Worm (Caenorhabditis elegans) whole organism, dauer: ENCODE data around the gene F26F4.9.

Experiments used
- unc-62 ChIP-seq: sonication (generic microtip); optimal IDR thresholded peaks from 2 replicates; lab custom pipeline; 2017; ENCODE audit warnings: missing biosample characterization, missing genetic modification reagents, missing genetic modification characterization

The F26F4.9 gene

DNA sequence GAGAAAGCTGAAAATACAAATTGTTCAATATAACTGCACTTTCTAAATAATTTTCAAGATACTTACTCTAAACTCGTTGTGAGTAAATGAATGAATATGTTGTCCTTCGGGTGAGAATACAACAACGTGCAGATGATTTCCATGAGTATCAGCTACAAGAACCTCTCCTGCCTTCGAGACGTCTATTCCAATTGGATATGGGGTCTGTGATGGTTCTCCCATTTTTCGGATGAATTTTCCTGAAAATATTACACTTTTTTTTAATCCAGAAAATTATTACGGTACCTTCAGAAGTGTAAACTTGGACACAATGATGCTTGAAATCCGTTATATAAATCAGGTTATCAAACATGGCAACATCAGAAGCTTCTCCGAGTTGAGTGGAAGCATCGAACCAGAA lies 17.0 kb downstream of the F26F4.9 start:
- TF ChIP-seq unc-62 (GFP tag; lab: Kevin White, UChicago) = no peak

DNA sequence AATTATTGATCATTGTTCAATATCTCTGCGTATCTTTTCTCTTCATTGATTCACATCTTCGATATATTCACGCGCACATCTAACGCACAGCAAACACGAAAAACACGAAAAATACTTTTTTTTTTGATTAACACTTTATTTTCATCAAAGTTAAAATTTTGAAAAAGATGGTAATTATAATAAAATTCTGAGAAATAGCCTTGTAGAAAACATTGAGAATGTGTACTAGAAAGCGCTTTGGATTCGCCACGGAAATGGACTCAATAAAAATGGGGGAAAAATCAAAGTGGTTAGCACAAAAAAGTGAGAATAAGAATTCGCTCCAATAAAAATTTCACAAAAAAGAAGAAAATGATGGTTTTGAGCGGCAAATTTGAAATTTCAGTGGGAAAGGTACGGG lies 18.8 kb downstream of the F26F4.9 start, which contains the start of gene F26F4.6:
Gene F26F4.6, minus strand, starts transcription at position 101 of the 400 bp plus-strand sequence.
- no peak for TF ChIP-seq unc-62 (GFP tag; lab: Kevin White, UChicago)

DNA sequence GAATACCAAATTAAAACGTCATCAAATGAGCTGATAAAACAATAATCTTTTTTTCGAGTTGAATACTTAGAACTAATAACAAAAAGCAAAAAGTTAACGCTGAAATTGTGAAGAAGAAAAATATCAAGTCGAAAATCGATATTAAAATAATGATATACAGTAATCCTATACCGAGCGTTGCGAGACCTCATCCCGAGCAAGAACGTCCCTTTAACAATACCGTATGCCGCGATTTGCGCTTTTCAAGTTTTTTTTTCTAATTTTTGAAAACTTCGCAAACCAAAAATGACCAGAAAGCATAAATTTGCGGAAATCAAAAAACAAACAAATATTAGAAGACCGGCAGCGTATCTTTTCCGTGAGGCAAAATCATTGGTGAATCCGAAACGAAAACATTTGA lies 21.3 kb downstream of the F26F4.9 start, which contains the start of gene F26F4.5:
Gene F26F4.5, minus strand, starts transcription at position 256 of the 400 bp plus-strand sequence.
- TF ChIP-seq unc-62 (GFP tag; lab: Kevin White, UChicago) = no peak

DNA sequence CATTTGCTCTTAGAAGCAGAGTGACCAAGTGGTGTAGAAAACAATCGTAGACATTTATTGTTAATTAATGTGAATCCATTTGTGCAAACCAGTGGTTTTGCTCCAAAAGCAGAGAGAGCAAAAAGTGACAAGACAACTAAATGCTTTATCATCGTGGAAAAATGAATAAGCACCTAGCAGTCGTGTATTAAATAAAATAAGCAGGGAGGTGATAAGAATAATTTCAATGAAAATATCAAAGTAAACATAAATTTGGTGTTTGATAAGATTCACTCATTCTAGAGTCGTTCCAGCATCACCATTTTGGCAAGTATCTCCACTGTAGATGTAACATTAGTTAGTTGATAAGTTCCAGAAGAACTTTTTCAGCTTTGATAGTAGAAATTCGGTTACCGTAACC lies 25.0 kb downstream of the F26F4.9 start, which contains the start of gene clec-6:
Gene clec-6, minus strand, starts transcription at position 154 of the 400 bp plus-strand sequence.
- no peak for TF ChIP-seq unc-62 (GFP tag; lab: Kevin White, UChicago)

DNA sequence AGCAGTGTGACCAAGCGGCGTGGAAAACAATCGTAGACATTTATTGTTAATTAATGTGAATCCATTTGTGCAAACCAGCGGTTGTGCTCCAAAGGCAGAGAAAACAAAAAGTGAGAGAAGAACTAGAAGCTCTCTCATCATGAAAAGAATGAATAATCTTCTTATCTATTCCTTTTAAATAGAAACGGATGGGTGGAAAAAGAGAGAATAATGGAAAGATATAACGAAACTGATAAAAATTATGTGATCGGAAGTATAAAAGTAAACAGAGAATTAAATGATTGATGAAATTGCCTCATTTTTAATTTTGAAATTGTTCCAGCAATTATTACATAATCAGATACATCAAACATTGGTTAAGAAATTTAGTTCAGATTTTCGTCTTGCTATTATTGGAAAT lies 28.9 kb downstream of the F26F4.9 start, which contains the start of gene clec-5:
Gene clec-5, minus strand, starts transcription at position 178 of the 400 bp plus-strand sequence.
- no peak for TF ChIP-seq unc-62 (GFP tag; lab: Kevin White, UChicago)

DNA sequence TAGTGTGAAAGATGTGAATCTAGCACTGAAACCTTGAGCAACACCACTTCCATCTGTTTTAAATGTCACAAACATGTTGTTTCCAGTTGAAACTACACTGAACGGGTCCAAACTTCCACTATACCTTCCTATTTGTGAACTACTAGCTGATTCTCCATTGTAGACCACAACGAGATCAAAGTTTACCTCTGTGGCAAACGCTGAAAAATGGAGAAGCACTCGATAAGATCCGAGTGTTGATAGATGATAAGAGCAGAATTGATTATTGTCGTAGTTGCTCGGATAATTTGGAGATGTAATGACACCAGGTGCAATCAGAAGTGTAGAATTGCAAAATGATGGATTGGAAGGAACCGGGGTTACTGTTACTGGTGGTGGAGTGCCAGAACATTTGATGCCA lies 30.4 kb downstream of the F26F4.9 start:
- no peak for TF ChIP-seq unc-62 (GFP tag; lab: Kevin White, UChicago)

DNA sequence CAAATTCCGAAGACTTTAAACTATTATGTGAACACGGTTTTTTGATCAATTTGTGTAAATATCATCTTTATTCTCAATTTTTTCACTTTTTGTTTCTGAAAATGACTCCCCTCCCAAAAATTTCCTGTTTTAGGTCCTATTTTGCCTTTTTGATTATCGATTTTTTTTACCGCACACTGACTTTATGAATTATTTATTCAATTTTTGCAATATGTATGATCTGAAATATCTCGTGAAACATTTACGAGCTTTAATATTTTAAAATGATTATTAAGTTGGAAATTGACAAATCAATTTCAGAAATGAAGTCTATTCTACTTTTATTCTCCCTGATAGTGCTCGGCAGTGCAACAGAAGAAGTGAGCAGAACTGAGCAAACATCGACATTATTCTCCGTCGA lies 32.9 kb downstream of the F26F4.9 start, which contains the start of gene C35D10.1:
Gene C35D10.1, plus strand, starts transcription at position 301 of the 400 bp plus-strand sequence.
- no peak for TF ChIP-seq unc-62 (GFP tag; lab: Kevin White, UChicago)

DNA sequence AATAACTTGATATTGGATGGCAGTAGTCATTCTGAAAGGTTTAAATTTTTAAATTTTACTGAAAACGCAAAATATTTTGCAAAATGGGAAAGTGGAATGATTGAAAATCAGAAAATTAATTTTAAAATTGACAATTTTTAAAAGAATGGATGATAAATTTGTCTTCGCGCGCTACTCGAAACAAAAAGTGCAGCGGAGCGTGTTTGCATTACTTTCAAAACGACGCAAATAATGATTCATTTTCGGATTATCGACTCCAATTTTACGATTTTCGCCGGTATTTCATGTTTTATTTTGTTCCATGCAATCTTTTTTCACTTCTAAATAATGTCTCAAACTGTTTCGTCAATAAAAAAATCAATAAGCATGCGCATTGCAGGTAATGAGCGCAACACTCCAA lies 34.0 kb downstream of the F26F4.9 start, which contains the start of the genes tost-1 and arx-6:
Gene tost-1, minus strand, starts transcription at position 31 of the 400 bp plus-strand sequence.
Gene arx-6, plus strand, starts transcription at position 378 of the 400 bp plus-strand sequence.
- no peak for TF ChIP-seq unc-62 (GFP tag; lab: Kevin White, UChicago)

DNA sequence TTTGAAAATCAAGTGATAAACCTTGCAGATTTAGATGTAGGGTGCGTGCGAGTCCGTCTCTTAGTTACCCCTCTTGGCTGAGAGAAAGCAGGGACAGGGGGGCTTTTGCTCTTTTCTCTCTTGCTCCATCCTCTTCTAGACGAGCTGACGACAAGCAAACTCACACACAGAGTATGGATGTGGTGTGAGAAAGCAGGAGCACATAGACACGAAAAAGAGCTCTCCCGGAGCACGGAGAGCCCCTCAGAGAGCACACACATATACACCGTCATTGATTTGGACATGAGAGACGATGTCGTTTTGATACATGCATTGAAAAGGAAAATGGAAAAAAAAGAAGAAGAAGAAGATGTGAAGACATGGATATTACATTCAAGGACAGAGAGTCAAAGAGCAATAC lies 36.7 kb downstream of the F26F4.9 start:
- TF ChIP-seq unc-62 (GFP tag; lab: Kevin White, UChicago) = no peak

DNA sequence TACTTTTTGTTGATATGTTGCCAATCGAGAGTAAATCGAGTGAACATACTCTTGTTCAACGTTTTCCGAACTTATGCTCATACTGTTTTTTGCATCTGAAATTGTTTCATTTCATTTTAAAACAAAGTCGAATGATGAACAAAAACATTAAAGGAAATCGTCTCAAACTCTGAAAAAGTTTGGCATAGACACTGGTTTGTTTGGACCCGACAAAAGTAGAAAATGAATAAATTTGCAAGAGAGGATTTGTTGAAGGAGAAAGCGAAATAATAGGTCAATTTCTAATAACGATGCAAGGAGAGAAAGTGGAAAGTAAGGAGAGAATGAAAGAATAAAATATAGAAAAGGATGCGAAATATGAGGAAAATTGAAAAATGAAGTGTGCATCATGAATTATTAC lies 37.6 kb downstream of the F26F4.9 start, which contains the start of gene C35D10.12:
Gene C35D10.12, minus strand, starts transcription at position 101 of the 400 bp plus-strand sequence.
- no peak for TF ChIP-seq unc-62 (GFP tag; lab: Kevin White, UChicago)

DNA sequence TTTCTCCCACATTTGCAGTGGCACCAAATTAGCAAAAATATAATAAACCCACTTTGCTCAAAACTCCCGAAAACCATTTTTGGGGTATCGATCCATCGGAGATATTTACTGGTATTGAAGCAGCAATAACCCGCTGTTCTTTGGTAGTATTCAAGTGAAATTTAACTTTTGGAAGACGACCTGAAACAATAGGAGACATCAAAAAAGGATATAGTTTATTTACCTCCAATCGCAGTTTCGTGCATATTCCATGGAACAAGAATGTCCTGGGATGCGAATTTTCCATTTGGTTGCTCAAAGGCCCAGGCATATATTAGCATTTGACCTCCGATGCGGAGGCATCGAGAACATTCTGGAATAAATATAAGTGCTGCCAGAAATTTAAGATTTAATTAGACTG lies 38.9 kb downstream of the F26F4.9 start:
- TF ChIP-seq unc-62 (GFP tag; lab: Kevin White, UChicago) = no peak

DNA sequence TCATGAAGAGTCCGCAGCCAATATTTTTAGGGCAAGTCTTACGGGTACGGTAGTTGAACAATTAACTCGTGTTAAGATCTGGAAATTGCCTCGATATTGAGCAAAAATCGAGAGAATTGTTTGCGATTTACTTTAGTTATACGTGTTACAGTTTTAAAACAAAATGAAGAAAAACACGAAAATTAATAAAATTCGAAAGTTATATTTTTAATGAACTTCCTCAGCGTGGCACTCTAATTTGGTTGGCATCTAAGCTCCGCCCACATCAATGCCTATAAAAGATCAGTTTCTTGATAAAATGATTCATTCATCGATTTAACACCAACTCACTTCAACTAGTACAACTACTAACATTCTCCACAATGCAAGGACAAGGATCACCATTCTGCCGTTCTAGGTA lies 41.8 kb downstream of the F26F4.9 start, which contains the start of gene gipc-1:
Gene gipc-1, plus strand, starts transcription at position 301 of the 400 bp plus-strand sequence.
- TF ChIP-seq unc-62 (GFP tag; lab: Kevin White, UChicago) = no peak

DNA sequence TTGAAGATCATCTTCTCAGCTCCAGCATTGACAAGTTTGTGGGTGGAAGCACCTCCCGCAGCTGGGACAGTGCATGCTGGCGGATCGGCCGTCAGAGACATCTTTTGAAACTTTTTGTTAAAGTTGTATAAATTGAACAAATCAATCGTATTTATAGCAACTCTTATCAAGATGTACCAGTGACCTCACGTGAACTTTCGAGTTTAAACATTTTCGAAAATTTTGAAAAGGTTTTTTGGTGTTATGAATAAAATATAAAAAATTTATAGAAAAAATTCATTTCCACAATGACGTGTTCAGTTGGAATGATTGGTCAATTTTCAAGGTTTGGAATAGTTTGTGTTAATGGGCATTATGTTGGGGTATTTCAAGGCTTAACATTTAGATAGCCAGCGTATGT lies 43.7 kb downstream of the F26F4.9 start, which contains the start of the genes msd-4 and C35D10.3:
Gene msd-4, minus strand, starts transcription at position 101 of the 400 bp plus-strand sequence.
Gene C35D10.3, plus strand, starts transcription at position 279 of the 400 bp plus-strand sequence.
- no peak for TF ChIP-seq unc-62 (GFP tag; lab: Kevin White, UChicago)

DNA sequence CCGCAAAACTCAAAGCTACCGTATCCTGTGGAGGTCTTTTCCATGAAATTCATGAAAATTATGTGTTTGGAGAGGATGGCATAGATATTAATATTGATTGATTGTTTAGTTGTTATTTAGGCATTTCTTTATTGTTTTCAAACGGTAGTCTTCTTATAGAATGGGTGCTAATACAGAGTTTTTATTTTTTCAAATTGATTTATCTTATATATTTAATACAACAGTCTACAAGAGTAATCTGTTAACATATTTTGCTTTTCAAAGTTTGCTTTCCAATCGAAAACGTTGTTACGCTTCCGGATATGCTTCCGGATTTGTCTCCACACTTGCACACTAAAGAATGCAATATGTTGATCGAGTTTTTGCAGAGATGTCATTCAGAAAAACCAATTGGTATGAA lies 45.6 kb downstream of the F26F4.9 start, which contains the start of gene C35D10.17:
Gene C35D10.17, plus strand, starts transcription at position 301 of the 400 bp plus-strand sequence.
- TF ChIP-seq unc-62 (GFP tag; lab: Kevin White, UChicago) = no peak

DNA sequence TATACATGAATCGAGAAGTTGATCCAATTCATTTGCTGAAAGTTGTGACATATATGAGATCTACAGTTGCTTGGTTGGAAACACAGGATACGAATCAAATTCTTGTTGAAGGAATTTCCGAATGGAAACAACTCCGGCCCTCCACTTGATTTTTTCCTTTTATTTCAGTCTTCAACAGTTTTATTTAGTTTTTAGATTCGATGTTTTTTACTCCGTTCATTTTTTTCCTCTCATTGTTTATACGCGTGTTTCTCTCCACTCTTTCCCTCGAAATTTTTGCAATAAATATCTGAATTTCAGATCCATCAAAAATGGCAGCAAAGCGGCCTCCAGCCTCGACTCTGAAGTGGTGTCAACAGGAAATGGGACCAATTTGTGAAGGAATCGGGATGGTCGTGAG lies 49.2 kb downstream of the F26F4.9 start, which contains the start of gene coq-8:
Gene coq-8, plus strand, starts transcription at position 301 of the 400 bp plus-strand sequence.
- no peak for TF ChIP-seq unc-62 (GFP tag; lab: Kevin White, UChicago)

DNA sequence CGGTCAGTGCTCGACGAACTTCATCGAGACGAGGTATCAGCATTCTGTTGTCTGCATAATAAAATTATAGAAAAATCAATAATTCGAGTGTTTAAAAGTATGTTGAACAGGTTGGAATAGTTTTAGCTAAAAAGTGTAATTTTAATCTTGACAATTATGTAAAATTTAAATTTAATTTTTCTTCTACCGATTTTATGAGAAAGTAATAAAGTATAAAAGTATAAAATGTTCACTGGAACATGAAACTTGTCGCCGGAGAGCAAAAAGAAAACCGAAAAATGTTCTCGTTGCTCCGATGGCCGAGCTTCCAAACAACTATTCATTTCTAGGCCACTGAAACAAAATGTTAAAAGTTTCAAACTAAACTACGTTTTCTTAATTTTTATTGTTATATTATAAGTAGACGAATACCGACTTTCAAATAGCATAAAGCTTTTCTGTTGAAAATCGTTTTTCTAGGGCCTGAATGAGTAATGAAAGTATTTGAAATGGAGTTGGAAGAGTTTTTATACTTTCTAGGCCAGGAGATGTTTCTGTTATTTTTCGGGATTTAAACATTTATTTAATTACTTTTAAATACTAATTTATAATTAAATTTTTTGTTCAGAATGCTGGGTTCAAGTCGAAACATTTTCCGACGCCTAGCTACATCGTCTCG lies 50.4 kb downstream of the F26F4.9 start, which contains the start of the genes C35D10.10 and C35D10.5:
Gene C35D10.10, minus strand, starts transcription at position 51 of the 658 bp plus-strand sequence.
Gene C35D10.5, plus strand, starts transcription at position 608 of the 658 bp plus-strand sequence.
- no peak for TF ChIP-seq unc-62 (GFP tag; lab: Kevin White, UChicago)
